Fruit fly (Drosophila melanogaster): ENCODE data around the gene CG3604.

Gene CG3604

DNA sequence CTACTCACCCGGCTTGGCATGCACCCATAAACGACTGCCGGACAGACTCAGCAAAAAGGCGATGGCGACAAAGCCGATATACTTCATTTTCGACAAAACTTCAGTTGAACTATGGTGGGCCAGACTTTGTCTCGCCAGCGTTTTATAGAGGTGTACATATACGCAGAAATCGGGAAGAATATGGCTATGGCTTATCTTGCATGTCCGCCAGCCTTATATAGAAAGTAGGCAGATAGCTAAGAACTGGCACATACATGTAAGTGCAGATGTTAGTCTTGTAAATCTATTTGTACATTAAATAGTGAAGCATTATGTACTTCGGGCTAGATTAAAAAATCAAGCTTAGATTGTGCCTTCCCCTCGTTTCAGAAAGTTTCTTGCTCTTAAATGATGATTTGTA lies 4.6 kb downstream of the CG3604 start, which contains the start of gene CG3513:
Gene CG3513 (minus strand): TSS at position 101 of the 400 bp plus-strand sequence.
- no peak for TF ChIP-seq CG8159 (tag; optimal IDR thresholded peaks at IDR 0.05)
- TF ChIP-seq CG10348 (GFP tag; IDR thresholded peaks at IDR 0.05), result no peak
- no peak for TF ChIP-seq EcR (GFP tag; optimal IDR thresholded peaks at IDR 0.05)
- TF ChIP-seq CG32121 (GFP tag; IDR thresholded peaks at IDR 0.05), result no peak
- no peak for TF ChIP-seq D1 (tag; optimal IDR thresholded peaks at IDR 0.05)
- no peak for TF ChIP-seq gl (tag; optimal IDR thresholded peaks at IDR 0.05)
- no peak for TF ChIP-seq CG12605 (GFP tag; IDR thresholded peaks at IDR 0.05)
- TF ChIP-seq CG8301 (tag; optimal IDR thresholded peaks at IDR 0.05), result no peak
- TF ChIP-seq CG17806 (tag; optimal IDR thresholded peaks at IDR 0.05), result no peak

DNA sequence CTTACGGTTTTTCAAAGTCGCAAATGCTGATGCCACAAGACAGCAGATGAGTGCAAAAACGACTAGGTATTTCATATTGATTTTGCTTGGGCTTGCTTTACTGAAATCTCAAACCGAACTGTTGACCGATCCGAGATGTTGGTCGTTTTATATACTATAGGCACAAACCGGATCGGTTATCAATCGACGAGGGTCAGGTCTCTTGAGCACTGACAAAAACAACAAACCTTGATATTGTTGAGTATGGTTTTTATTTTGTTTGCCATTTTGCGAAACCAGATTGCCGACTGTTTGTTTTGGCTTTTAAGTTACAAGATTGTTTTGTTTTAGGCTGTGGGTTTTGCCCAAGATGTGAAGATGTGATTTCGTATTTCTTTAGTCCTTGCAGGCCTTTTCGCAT lies 5.2 kb downstream of the CG3604 start, which contains the start of gene CG16704:
Gene CG16704 (minus strand): TSS at position 122 of the 400 bp plus-strand sequence.
- no peak for TF ChIP-seq CG17806 (tag; optimal IDR thresholded peaks at IDR 0.05)
- no peak for TF ChIP-seq CG32121 (GFP tag; IDR thresholded peaks at IDR 0.05)
- TF ChIP-seq Snoo (tag; optimal IDR thresholded peaks at IDR 0.05), result no peak
- no peak for TF ChIP-seq CG15710 (tag; optimal IDR thresholded peaks at IDR 0.05)
- TF ChIP-seq EcR (GFP tag; optimal IDR thresholded peaks at IDR 0.05), result no peak
- TF ChIP-seq rn (GFP tag; IDR thresholded peaks at IDR 0.05), result no peak
- no peak for TF ChIP-seq CG34367 (tag; optimal IDR thresholded peaks at IDR 0.05)
- TF ChIP-seq CG8301 (tag; optimal IDR thresholded peaks at IDR 0.05), result no peak
- no peak for TF ChIP-seq fd96Ca (GFP tag; IDR thresholded peaks at IDR 0.05)
- TF ChIP-seq Pif1B (GFP tag; optimal IDR thresholded peaks at IDR 0.05), result no peak
- TF ChIP-seq CG14655 (GFP tag; optimal IDR thresholded peaks at IDR 0.05), result no peak

DNA sequence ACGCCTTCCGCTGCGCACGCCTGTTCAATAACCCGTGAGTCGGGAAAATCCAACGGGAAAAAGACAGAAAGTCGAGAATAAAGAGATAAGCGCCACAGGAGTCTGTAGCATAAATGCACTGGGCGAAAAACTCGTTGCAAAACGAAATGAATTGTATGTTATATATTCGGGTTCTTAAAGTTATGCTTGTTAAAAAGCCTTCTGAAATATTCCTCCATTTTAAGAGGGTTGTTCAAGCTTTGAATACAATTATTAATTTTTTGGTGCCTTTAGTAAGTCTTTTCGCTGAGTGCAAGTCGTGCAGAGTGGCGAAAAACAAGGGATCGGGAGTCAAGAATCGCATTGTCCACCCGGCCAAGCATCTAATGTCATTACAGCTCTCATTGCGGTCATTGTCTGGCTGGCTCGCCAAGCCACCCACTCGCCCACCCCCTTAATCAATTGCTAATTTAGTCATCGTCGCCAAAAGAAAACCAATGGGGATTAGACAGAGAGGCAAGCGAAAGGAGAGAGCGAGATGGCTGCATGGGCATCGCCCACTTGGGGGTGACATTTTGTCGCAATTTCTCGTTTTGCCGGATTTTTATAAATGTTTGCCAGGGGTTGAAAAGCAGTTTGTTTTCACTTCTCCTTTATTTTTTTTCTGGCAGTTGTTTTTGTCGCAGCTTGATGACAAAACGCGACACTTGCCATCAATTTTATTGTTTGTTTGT lies 12.4 kb downstream of the CG3604 start:
- TF ChIP-seq CG10348 (GFP tag; IDR thresholded peaks at IDR 0.05) (no peak), gl (tag; optimal IDR thresholded peaks at IDR 0.05) (no peak), CG8159 (tag; optimal IDR thresholded peaks at IDR 0.05) (peak; percentile 16)

DNA sequence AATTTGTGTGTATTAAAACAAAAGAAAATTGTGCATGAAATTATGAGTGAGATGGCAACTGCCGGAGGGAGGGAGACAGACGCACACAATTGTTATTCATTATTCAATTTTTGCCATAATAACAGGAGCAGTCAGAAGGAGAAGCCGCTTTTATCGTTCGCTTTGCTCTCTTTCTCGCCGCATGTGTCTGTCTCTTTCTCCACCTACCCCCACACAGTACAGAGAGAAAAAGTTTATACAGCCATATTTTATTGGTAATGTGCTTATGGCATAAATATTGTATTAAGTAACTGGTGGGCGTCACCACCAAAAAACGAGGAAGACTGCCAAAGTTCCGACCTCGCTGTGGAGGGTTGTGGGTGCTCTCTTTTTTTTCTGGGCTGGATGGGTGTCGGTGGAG lies 15.2 kb downstream of the CG3604 start:
- TF ChIP-seq fd96Ca (GFP tag; IDR thresholded peaks at IDR 0.05), result no peak
- TF ChIP-seq Snoo (tag; optimal IDR thresholded peaks at IDR 0.05), result no peak
- TF ChIP-seq CG4496 (GFP tag; IDR thresholded peaks at IDR 0.05), result no peak
- no peak for TF ChIP-seq CG8301 (tag; optimal IDR thresholded peaks at IDR 0.05)
- TF ChIP-seq EcR (GFP tag; optimal IDR thresholded peaks at IDR 0.05), result no peak
- TF ChIP-seq CG12605 (GFP tag; IDR thresholded peaks at IDR 0.05), result no peak
- TF ChIP-seq rn (GFP tag; IDR thresholded peaks at IDR 0.05), result no peak
- TF ChIP-seq CG32121 (GFP tag; IDR thresholded peaks at IDR 0.05), result no peak

DNA sequence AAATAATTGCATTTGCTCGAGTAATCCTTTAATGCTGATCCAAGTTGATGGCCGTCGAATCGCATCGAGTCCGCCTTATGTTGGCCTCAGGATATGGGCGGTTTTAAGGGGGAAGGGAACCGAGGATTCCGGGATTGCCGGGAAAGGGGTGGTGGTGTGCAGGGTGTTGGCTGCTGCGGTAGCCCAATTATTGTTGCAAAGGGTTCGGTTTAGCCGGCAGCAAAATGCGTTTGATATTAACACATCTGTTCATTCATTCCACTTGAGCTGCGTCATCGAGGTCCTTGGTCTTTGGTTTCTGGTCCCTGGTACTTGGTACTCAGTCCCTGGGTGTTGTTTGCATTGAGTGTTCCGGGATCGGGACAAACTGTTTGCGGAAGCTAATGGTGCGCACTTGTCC lies 16.3 kb downstream of the CG3604 start:
- TF ChIP-seq CG15710 (tag; optimal IDR thresholded peaks at IDR 0.05), result no peak
- no peak for TF ChIP-seq fd96Ca (GFP tag; IDR thresholded peaks at IDR 0.05)
- TF ChIP-seq CG4496 (GFP tag; IDR thresholded peaks at IDR 0.05), result no peak
- no peak for TF ChIP-seq CG8301 (tag; optimal IDR thresholded peaks at IDR 0.05)
- no peak for TF ChIP-seq gl (tag; optimal IDR thresholded peaks at IDR 0.05)
- no peak for TF ChIP-seq CG8159 (tag; optimal IDR thresholded peaks at IDR 0.05)
- TF ChIP-seq CG14655 (GFP tag; optimal IDR thresholded peaks at IDR 0.05), result no peak
- TF ChIP-seq CG32121 (GFP tag; IDR thresholded peaks at IDR 0.05), result no peak
- TF ChIP-seq CG9948 (tag; optimal IDR thresholded peaks at IDR 0.05), result no peak
- no peak for TF ChIP-seq EcR (GFP tag; optimal IDR thresholded peaks at IDR 0.05)
- no peak for TF ChIP-seq D1 (tag; optimal IDR thresholded peaks at IDR 0.05)
- no peak for TF ChIP-seq Pif1B (GFP tag; optimal IDR thresholded peaks at IDR 0.05)
- no peak for TF ChIP-seq CG17806 (tag; optimal IDR thresholded peaks at IDR 0.05)

DNA sequence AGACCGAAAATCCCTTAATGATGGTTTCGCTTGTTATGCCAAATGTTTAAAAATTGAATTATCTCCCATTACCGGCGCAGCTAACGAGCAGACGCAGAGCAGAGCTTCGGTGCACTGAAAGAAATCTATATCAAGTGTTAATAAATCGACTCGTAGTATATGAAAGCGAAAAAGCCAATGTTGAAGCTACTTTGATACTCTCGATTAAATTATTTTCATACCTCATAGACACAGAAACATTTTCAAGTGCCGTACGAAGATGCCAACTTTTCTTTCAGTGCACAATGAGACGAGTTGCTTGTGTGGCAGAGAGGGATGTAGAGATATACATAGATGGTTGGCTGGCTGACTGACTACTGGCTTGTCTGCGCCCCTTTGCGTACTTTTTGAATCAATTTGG lies 21.9 kb downstream of the CG3604 start:
- TF ChIP-seq fd96Ca (GFP tag; IDR thresholded peaks at IDR 0.05) (no peak), CG4496 (GFP tag; IDR thresholded peaks at IDR 0.05) (no peak), EcR (GFP tag; optimal IDR thresholded peaks at IDR 0.05) (no peak), CG32121 (GFP tag; IDR thresholded peaks at IDR 0.05) (no peak), CG15710 (tag; optimal IDR thresholded peaks at IDR 0.05) (no peak), CG8159 (tag; optimal IDR thresholded peaks at IDR 0.05) (no peak), D1 (tag; optimal IDR thresholded peaks at IDR 0.05) (no peak), CG13204 (GFP tag; optimal IDR thresholded peaks at IDR 0.05) (no peak), Pif1B (GFP tag; optimal IDR thresholded peaks at IDR 0.05) (no peak), Pif1A (GFP tag; optimal IDR thresholded peaks at IDR 0.05) (no peak), rn (GFP tag; IDR thresholded peaks at IDR 0.05) (no peak), CG10348 (GFP tag; IDR thresholded peaks at IDR 0.05) (no peak), gl (tag; optimal IDR thresholded peaks at IDR 0.05) (no peak)

DNA sequence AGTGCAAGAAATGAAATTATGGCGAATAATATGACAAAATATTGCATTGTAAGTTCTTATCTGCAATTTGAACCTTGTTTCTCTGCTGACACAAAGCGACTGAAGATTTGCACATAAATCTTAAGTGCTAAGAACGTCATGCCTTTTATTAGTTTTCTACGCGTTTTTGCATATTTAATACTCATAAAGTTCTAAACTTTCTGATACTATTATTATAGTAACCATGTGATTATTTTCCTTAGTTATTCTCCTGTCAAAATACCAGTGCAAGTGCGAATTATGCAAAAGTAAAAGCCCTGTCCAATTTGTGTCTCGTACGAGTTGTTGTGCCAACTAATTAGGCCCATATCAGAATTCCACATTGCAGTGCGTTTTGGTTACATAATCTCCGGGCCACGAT lies 27.2 kb downstream of the CG3604 start, which contains the start of gene Sfp24Bc:
Gene Sfp24Bc (minus strand): TSS at position 101 of the 400 bp plus-strand sequence.
- TF ChIP-seq CG14655 (GFP tag; optimal IDR thresholded peaks at IDR 0.05) (no peak), CG15710 (tag; optimal IDR thresholded peaks at IDR 0.05) (no peak), fd96Ca (GFP tag; IDR thresholded peaks at IDR 0.05) (no peak), CG8301 (tag; optimal IDR thresholded peaks at IDR 0.05) (no peak), Snoo (tag; optimal IDR thresholded peaks at IDR 0.05) (no peak), CG34367 (tag; optimal IDR thresholded peaks at IDR 0.05) (no peak), Pif1A (GFP tag; optimal IDR thresholded peaks at IDR 0.05) (no peak), CG32121 (GFP tag; IDR thresholded peaks at IDR 0.05) (no peak), D1 (tag; optimal IDR thresholded peaks at IDR 0.05) (no peak), CG17806 (tag; optimal IDR thresholded peaks at IDR 0.05) (no peak), CG9948 (tag; optimal IDR thresholded peaks at IDR 0.05) (no peak), gl (tag; optimal IDR thresholded peaks at IDR 0.05) (no peak), CG12605 (GFP tag; IDR thresholded peaks at IDR 0.05) (no peak), CG8159 (tag; optimal IDR thresholded peaks at IDR 0.05) (no peak)

Data from whole organism, pupa.